Worm (Caenorhabditis elegans) whole organism, young adult: ENCODE measurements around the gene C43G2.3.

Experiments used
- B0261.1 ChIP-seq: sonication (generic microtip); optimal IDR thresholded peaks from 2 replicates; lab custom pipeline; 2016; ENCODE audit warnings: mild to moderate bottlenecking, missing genetic modification characterization, moderate library complexity, missing compliant biosample characterization
- F55B11.4 ChIP-seq: sonication (generic microtip); optimal IDR thresholded peaks from 2 replicates; lab custom pipeline; 2016; ENCODE audit warnings: missing compliant biosample characterization, missing genetic modification characterization, borderline replicate concordance; ENCODE audit not compliant: insufficient read depth
- ZK185.1 ChIP-seq: sonication (generic microtip); optimal IDR thresholded peaks from 2 replicates; lab custom pipeline; 2016; ENCODE audit warnings: mild to moderate bottlenecking, missing genetic modification characterization, missing compliant biosample characterization; ENCODE audit not compliant: poor library complexity, severe bottlenecking
- akir-1 ChIP-seq: fragments of 200-800 bp; sonication (Bioruptor generic); optimal IDR thresholded peaks from 2 replicates; lab custom pipeline; 2018; ENCODE audit warnings: mild to moderate bottlenecking, missing genetic modification characterization, moderate library complexity, missing compliant biosample characterization
- bed-1 ChIP-seq: fragments of 200-800 bp; sonication (Bioruptor generic); IDR thresholded peaks from 2 replicates; pipeline ENCODE4 v1.3.6; 2022; ENCODE audit warnings: missing genetic modification reagents, missing genetic modification characterization, missing compliant biosample characterization
- cebp-1 ChIP-seq, 2 experiments: fragments of 200-800 bp in 1 of 2; sonication (Bioruptor generic) in 1 of 2; sonication (generic microtip) in 1 of 2; IDR thresholded peaks in 1 of 2; optimal IDR thresholded peaks in 1 of 2; 2 replicates each; pipeline versions ENCODE4 v1.3.6 to Lab custom; 2017 to 2022; ENCODE audit warnings: missing compliant biosample characterization in 2 of 2, missing genetic modification characterization in 2 of 2, mild to moderate bottlenecking in 1 of 2, missing genetic modification reagents in 1 of 2, moderate library complexity in 1 of 2
- dox-1 ChIP-seq: fragments of 200-800 bp; sonication (Bioruptor generic); IDR thresholded peaks from 2 replicates; pipeline ENCODE4 v1.3.6; 2022; ENCODE audit warnings: missing genetic modification reagents, missing genetic modification characterization, missing compliant biosample characterization
- efl-1 ChIP-seq: fragments of 150-350 bp; optimal IDR thresholded peaks from 2 replicates; lab custom pipeline; 2014; ENCODE audit warnings: missing biosample characterization, missing genetic modification reagents, missing genetic modification characterization
- ekl-4 ChIP-seq: fragments of 200-800 bp; sonication (Bioruptor generic); IDR thresholded peaks from 2 replicates; pipeline ENCODE4 v1.3.6; 2022; ENCODE audit warnings: missing genetic modification reagents, missing genetic modification characterization, missing compliant biosample characterization
- gei-17 ChIP-seq: fragments of 200-800 bp; sonication (Bioruptor generic); optimal IDR thresholded peaks from 2 replicates; lab custom pipeline; 2018; ENCODE audit warnings: mild to moderate bottlenecking, missing genetic modification characterization, missing compliant biosample characterization
- him-1 ChIP-seq: sonication (generic microtip); optimal IDR thresholded peaks from 2 replicates; lab custom pipeline; 2016; ENCODE audit warnings: missing genotype, missing genetic modification reagents, missing genetic modification characterization, missing compliant biosample characterization
- lin-26 ChIP-seq: fragments of 200-800 bp; sonication (Bioruptor generic); IDR thresholded peaks from 2 replicates; pipeline ENCODE4 v1.3.6; 2022; ENCODE audit warnings: missing genetic modification reagents, missing genetic modification characterization, missing compliant biosample characterization
- lsl-1 ChIP-seq: fragments of 200-800 bp; sonication (Bioruptor generic); optimal IDR thresholded peaks from 2 replicates; lab custom pipeline; 2018; ENCODE audit warnings: mild to moderate bottlenecking, missing genetic modification characterization, moderate library complexity, missing compliant biosample characterization
- lsy-27 ChIP-seq: sonication (generic microtip); optimal IDR thresholded peaks from 2 replicates; lab custom pipeline; 2017; ENCODE audit warnings: missing genetic modification characterization, mild to moderate bottlenecking, missing compliant biosample characterization, antibody characterized with exemption, missing genotype, borderline replicate concordance; ENCODE audit not compliant: insufficient read depth
- madf-3 ChIP-seq: fragments of 200-800 bp; sonication (Bioruptor generic); IDR thresholded peaks from 2 replicates; pipeline ENCODE4 v1.3.6; 2022; ENCODE audit warnings: missing genetic modification reagents, missing genetic modification characterization, missing compliant biosample characterization
- mel-28 ChIP-seq: sonication (generic microtip); optimal IDR thresholded peaks from 2 replicates; lab custom pipeline; 2016; ENCODE audit warnings: borderline replicate concordance, mild to moderate bottlenecking, missing genetic modification characterization, missing compliant biosample characterization
- mxl-1 ChIP-seq: sonication (generic microtip); optimal IDR thresholded peaks from 2 replicates; lab custom pipeline; 2016; ENCODE audit warnings: missing genetic modification characterization, missing compliant biosample characterization
- nhr-27 ChIP-seq: fragments of 200-800 bp; sonication (Bioruptor generic); optimal IDR thresholded peaks from 2 replicates; lab custom pipeline; 2018; ENCODE audit warnings: mild to moderate bottlenecking, missing genetic modification characterization, moderate library complexity, missing compliant biosample characterization
- repo-1 ChIP-seq: sonication (generic microtip); optimal IDR thresholded peaks from 2 replicates; lab custom pipeline; 2017; ENCODE audit warnings: mild to moderate bottlenecking, missing genetic modification characterization, missing compliant biosample characterization
- rpc-1 ChIP-seq, 2 experiments: fragments of 150-350 bp in 1 of 2; sonication (generic microtip) in 1 of 2; optimal IDR thresholded peaks; 2 replicates each; lab custom pipeline; 2014 to 2018; ENCODE audit warnings: missing biosample characterization in 1 of 2, missing genetic modification characterization in 1 of 2, missing genetic modification reagents in 1 of 2, missing genotype in 1 of 2
- snpc-1.1 ChIP-seq: sonication (generic microtip); optimal IDR thresholded peaks from 2 replicates; lab custom pipeline; 2017; ENCODE audit warnings: missing genetic modification characterization, mild to moderate bottlenecking, missing compliant biosample characterization, antibody characterized with exemption, moderate library complexity, missing genotype, missing genetic modification reagents; ENCODE audit not compliant: insufficient read depth
- snpc-1.3 ChIP-seq: sonication (generic microtip); optimal IDR thresholded peaks from 2 replicates; lab custom pipeline; 2017; ENCODE audit warnings: missing genetic modification characterization, mild to moderate bottlenecking, missing compliant biosample characterization, antibody characterized with exemption, moderate library complexity, missing genotype, missing genetic modification reagents; ENCODE audit not compliant: insufficient read depth
- snpc-4 ChIP-seq, 5 experiments: fragments of 150-350 bp in 1 of 5; sonication (generic microtip) in 4 of 5; optimal IDR thresholded peaks; 2 replicates each; lab custom pipeline; 2014 to 2018; ENCODE audit warnings: missing genetic modification characterization in 5 of 5, missing biosample characterization in 3 of 5, antibody characterized with exemption in 2 of 5, mild to moderate bottlenecking in 2 of 5, missing compliant biosample characterization in 2 of 5, missing genotype in 2 of 5, moderate library complexity in 2 of 5, missing genetic modification reagents in 1 of 5
- somi-1 ChIP-seq: fragments of 200-800 bp; sonication (Bioruptor generic); optimal IDR thresholded peaks from 2 replicates; lab custom pipeline; 2018; ENCODE audit warnings: mild to moderate bottlenecking, missing genetic modification characterization, missing compliant biosample characterization
- sptf-2 ChIP-seq: fragments of 200-800 bp; sonication (Bioruptor generic); optimal IDR thresholded peaks from 2 replicates; lab custom pipeline; 2018; ENCODE audit warnings: mild to moderate bottlenecking, missing genetic modification characterization, missing compliant biosample characterization
- tbp1 ChIP-seq: fragments of 200-800 bp; sonication (Bioruptor generic); optimal IDR thresholded peaks from 2 replicates; lab custom pipeline; 2018; ENCODE audit warnings: mild to moderate bottlenecking, missing genetic modification characterization, missing compliant biosample characterization
- unc-62 ChIP-seq: fragments of 150-350 bp; optimal IDR thresholded peaks from 2 replicates; lab custom pipeline; 2014; ENCODE audit warnings: missing biosample characterization, missing genetic modification reagents, missing genetic modification characterization
- xnd-1 ChIP-seq: sonication (generic microtip); optimal IDR thresholded peaks from 2 replicates; lab custom pipeline; 2016; ENCODE audit warnings: missing genotype, missing genetic modification reagents, missing genetic modification characterization, missing compliant biosample characterization
- ztf-3 ChIP-seq: fragments of 200-800 bp; sonication (Bioruptor generic); optimal IDR thresholded peaks from 2 replicates; lab custom pipeline; 2018; ENCODE audit warnings: mild to moderate bottlenecking, missing genetic modification characterization, missing compliant biosample characterization
- ztf-6 ChIP-seq: fragments of 200-800 bp; sonication (Bioruptor generic); IDR thresholded peaks from 2 replicates; pipeline ENCODE4 v1.3.6; 2022; ENCODE audit warnings: missing genetic modification reagents, missing genetic modification characterization, missing compliant biosample characterization

C43G2.3 gene

ce11 chrIV:6556624-6557368 lies 21.2 kb upstream of the C43G2.3 start, which contains the start of gene try-3 (continued):
- 0 out of 2 replicates have a peak, but pooled peaks have one; percentile 66 for TF ChIP-seq ztf-6 (GFP tag; lab: Robert Waterston, UW)
- no peak for TF ChIP-seq repo-1

DNA sequence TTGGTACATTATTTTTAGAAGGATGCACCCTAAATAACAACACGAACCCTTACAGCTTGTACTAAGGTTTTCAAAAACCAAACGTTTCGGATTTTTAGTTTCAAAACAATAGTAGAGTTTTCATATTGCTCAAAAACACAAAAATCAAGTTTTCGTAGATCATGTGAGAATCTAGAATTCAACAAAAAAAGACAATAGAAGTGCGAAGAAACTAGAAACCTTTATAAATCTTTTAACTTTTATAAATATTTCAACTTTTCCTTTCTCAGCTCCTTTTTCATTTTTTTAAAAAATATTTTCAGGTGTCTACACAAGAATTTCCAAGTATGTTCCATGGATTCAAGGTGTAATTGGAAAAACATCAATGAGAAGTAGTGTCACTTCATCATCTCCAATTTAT lies 17.6 kb upstream of the C43G2.3 start, which contains the start of gene best-9:
best-9 (plus strand) TSS at position 301 of the 400 bp plus-strand sequence.
- no peak for TF ChIP-seq F55B11.4 (tag; lab: Kevin White, UChicago)
- TF ChIP-seq xnd-1, result no peak
- no peak for TF ChIP-seq repo-1
- TF ChIP-seq unc-62, result no peak
- no peak for TF ChIP-seq lsy-27
- TF ChIP-seq madf-3 (GFP tag; lab: Robert Waterston, UW), result no peak
- TF ChIP-seq dox-1, result no peak
- TF ChIP-seq lsl-1 (GFP tag; lab: Kevin White, UChicago), result no peak
- no peak for TF ChIP-seq ekl-4
- no peak for TF ChIP-seq efl-1
- TF ChIP-seq gei-17 (GFP tag; lab: Kevin White, UChicago), result no peak
- no peak for TF ChIP-seq akir-1 (GFP tag; lab: Kevin White, UChicago)
- TF ChIP-seq ztf-3 (GFP tag; lab: Kevin White, UChicago), result no peak
- no peak for TF ChIP-seq snpc-1.3 (tag; lab: Kevin White, UChicago)
- no peak for TF ChIP-seq mxl-1 (tag; lab: Kevin White, UChicago)
- TF ChIP-seq cebp-1 (GFP tag; IDR thresholded peaks at IDR 0.05; lab: Robert Waterston, UW), result no peak
- TF ChIP-seq cebp-1 (tag; optimal IDR thresholded peaks at IDR 0.05; lab: Kevin White, UChicago), result no peak
- no peak for TF ChIP-seq mel-28 (tag; lab: Kevin White, UChicago)
- no peak for TF ChIP-seq lin-26 (GFP tag; lab: Robert Waterston, UW)
- TF ChIP-seq ZK185.1 (tag; lab: Kevin White, UChicago), result no peak
- TF ChIP-seq nhr-27, result no peak
- TF ChIP-seq, all 124 proteins: peak for 0

- TF ChIP-seq bed-1 (GFP tag; lab: Robert Waterston, UW) (no peak), snpc-4 (GFP tag; optimal IDR thresholded peaks at IDR 0.05; lab: Kevin White, UChicago) (no peak), snpc-4 (tag; optimal IDR thresholded peaks at IDR 0.05; lab: Kevin White, UChicago) (peak in 1 of 4 experiments; percentile 71), cebp-1 (GFP tag; IDR thresholded peaks at IDR 0.05; lab: Robert Waterston, UW) (no peak), cebp-1 (tag; optimal IDR thresholded peaks at IDR 0.05; lab: Kevin White, UChicago) (no peak), tbp1 (GFP tag; lab: Kevin White, UChicago) (peak; percentile 73), rpc-1 (optimal IDR thresholded peaks at IDR 0.05; lab: Kevin White, UChicago) (peak; percentile 33), rpc-1 (tag; optimal IDR thresholded peaks at IDR 0.05; lab: Kevin White, UChicago) (peak; percentile 76), B0261.1 (tag; lab: Kevin White, UChicago) (peak; percentile 39), sptf-2 (GFP tag; lab: Kevin White, UChicago) (no peak), him-1 (peak; percentile 32)
- TF ChIP-seq, all 124 proteins: peak for 5
Measured at ce11 chrIV:6562039-6562438, 16.0 kb upstream of the C43G2.3 start.

ce11 chrIV:6565605-6566004 lies 12.4 kb upstream of the C43G2.3 start:
- TF ChIP-seq ZK185.1 (tag; lab: Kevin White, UChicago) (no peak), somi-1 (GFP tag; lab: Kevin White, UChicago) (no peak), snpc-4 (GFP tag; optimal IDR thresholded peaks at IDR 0.05; lab: Kevin White, UChicago) (peak; percentile 47), snpc-4 (tag; optimal IDR thresholded peaks at IDR 0.05; lab: Kevin White, UChicago) (peak; percentile 3 to 76 (median 66)), snpc-1.1 (tag; lab: Kevin White, UChicago) (peak; percentile 82)
